Fruit fly (Drosophila melanogaster) whole organism, embryonic: Measurements from ENCODE around the gene CG34331.

Experiments used
- Ada2b ChIP-seq: fragments of 200-800 bp; sonication (Bioruptor generic); IDR thresholded peaks from 2 replicates; pipeline ENCODE4 v1.3.6; 2022; ENCODE audit warnings: missing biosample characterization, missing genetic modification characterization
- Atf3 ChIP-seq: fragments of 200-800 bp; sonication (Bioruptor generic); optimal IDR thresholded peaks from 3 replicates; lab custom pipeline; 2016; ENCODE audit warnings: missing biosample characterization, missing genetic modification characterization
- Atf6 ChIP-seq: fragments of 200-800 bp; sonication (Bioruptor generic); IDR thresholded peaks from 2 replicates; pipeline ENCODE4 v1.3.6; 2022; ENCODE audit warnings: missing biosample characterization, missing genetic modification characterization
- CG11247 ChIP-seq: fragments of 200-800 bp; sonication (Bioruptor generic); IDR thresholded peaks from 2 replicates; pipeline ENCODE4 v1.3.6; 2022; ENCODE audit warnings: missing biosample characterization, missing genetic modification characterization
- CG11504 ChIP-seq: fragments of 200-800 bp; sonication (Bioruptor generic); optimal IDR thresholded peaks from 3 replicates; lab custom pipeline; 2019; ENCODE audit warnings: missing biosample characterization, mild to moderate bottlenecking, missing genetic modification characterization, moderate library complexity
- CG12744 ChIP-seq: fragments of 200-800 bp; sonication (Bioruptor generic); optimal IDR thresholded peaks from 2 replicates; lab custom pipeline; 2016; ENCODE audit warnings: missing biosample characterization, missing genetic modification characterization
- CG14014 ChIP-seq: fragments of 200-800 bp; sonication (Bioruptor generic); IDR thresholded peaks from 2 replicates; pipeline ENCODE4 v1.3.6; 2022; ENCODE audit warnings: missing biosample characterization, missing genetic modification characterization
- CG16863 ChIP-seq: fragments of 200-800 bp; sonication (Bioruptor generic); optimal IDR thresholded peaks from 3 replicates; lab custom pipeline; 2016; ENCODE audit warnings: missing biosample characterization, missing genetic modification characterization
- CG2129 ChIP-seq: fragments of 200-800 bp; sonication (Bioruptor generic); IDR thresholded peaks from 2 replicates; pipeline ENCODE4 v1.3.6; 2022; ENCODE audit warnings: missing biosample characterization, missing genetic modification characterization; ENCODE audit not compliant: partially characterized antibody
- CG3163 ChIP-seq: fragments of 200-800 bp; sonication (Bioruptor generic); optimal IDR thresholded peaks from 3 replicates; lab custom pipeline; 2016; ENCODE audit warnings: missing biosample characterization, missing genetic modification characterization
- CG32772 ChIP-seq: fragments of 200-800 bp; sonication (Bioruptor generic); IDR thresholded peaks from 2 replicates; pipeline ENCODE4 v1.3.6; 2022; ENCODE audit warnings: missing biosample characterization, missing genetic modification characterization
- CG3407 ChIP-seq: fragments of 200-800 bp; sonication (Bioruptor generic); optimal IDR thresholded peaks from 2 replicates; lab custom pipeline; 2018; ENCODE audit warnings: missing biosample characterization, mild to moderate bottlenecking, missing genetic modification characterization
- CG6765 ChIP-seq: fragments of 200-800 bp; sonication (Bioruptor generic); optimal IDR thresholded peaks from 3 replicates; lab custom pipeline; 2017; ENCODE audit warnings: missing biosample characterization, mild to moderate bottlenecking, missing genetic modification characterization
- CG7786 ChIP-seq: fragments of 200-800 bp; sonication (Bioruptor generic); optimal IDR thresholded peaks from 2 replicates; lab custom pipeline; 2016; ENCODE audit warnings: missing biosample characterization, missing genetic modification characterization
- CG7928 ChIP-seq: fragments of 200-800 bp; sonication (Bioruptor generic); optimal IDR thresholded peaks from 2 replicates; lab custom pipeline; 2017; ENCODE audit warnings: missing biosample characterization, mild to moderate bottlenecking, missing genetic modification characterization
- CG8281 ChIP-seq: fragments of 200-800 bp; sonication (Bioruptor generic); optimal IDR thresholded peaks from 2 replicates; lab custom pipeline; 2018; ENCODE audit warnings: missing biosample characterization, mild to moderate bottlenecking, missing genetic modification characterization, moderate library complexity
- CG8388 ChIP-seq: fragments of 200-800 bp; sonication (Bioruptor generic); optimal IDR thresholded peaks from 2 replicates; lab custom pipeline; 2019; ENCODE audit warnings: missing biosample characterization, mild to moderate bottlenecking, missing genetic modification characterization, moderate library complexity
- CG9215 ChIP-seq: fragments of 200-800 bp; sonication (Bioruptor generic); IDR thresholded peaks from 2 replicates; pipeline ENCODE4 v1.3.6; 2022; ENCODE audit warnings: missing biosample characterization, missing genetic modification characterization
- CG9609 ChIP-seq: fragments of 200-800 bp; sonication (Bioruptor generic); optimal IDR thresholded peaks from 3 replicates; lab custom pipeline; 2016; ENCODE audit warnings: missing biosample characterization, missing genetic modification characterization
- Ets97D ChIP-seq: fragments of 200-800 bp; sonication (Bioruptor generic); optimal IDR thresholded peaks from 3 replicates; lab custom pipeline; 2016; ENCODE audit warnings: missing biosample characterization, missing genetic modification characterization
- Fer1 ChIP-seq: fragments of 200-800 bp; sonication (Bioruptor generic); optimal IDR thresholded peaks from 2 replicates; lab custom pipeline; 2017; ENCODE audit warnings: missing biosample characterization, mild to moderate bottlenecking, missing genetic modification characterization
- Fer2 ChIP-seq: fragments of 200-800 bp; sonication (Bioruptor generic); optimal IDR thresholded peaks from 2 replicates; lab custom pipeline; 2018; ENCODE audit warnings: missing biosample characterization, mild to moderate bottlenecking, missing genetic modification characterization, moderate library complexity
- Hmr ChIP-seq: fragments of 200-800 bp; sonication (Bioruptor generic); optimal IDR thresholded peaks from 3 replicates; lab custom pipeline; 2017; ENCODE audit warnings: mild to moderate bottlenecking, missing biosample characterization, missing genetic modification reagents, missing genetic modification characterization
- Hsf ChIP-seq: fragments of 200-800 bp; sonication (Bioruptor generic); optimal IDR thresholded peaks from 3 replicates; lab custom pipeline; 2016; ENCODE audit warnings: missing biosample characterization, missing genetic modification characterization
- Lhr ChIP-seq: fragments of 200-800 bp; sonication (Bioruptor generic); optimal IDR thresholded peaks from 3 replicates; lab custom pipeline; 2017; ENCODE audit warnings: mild to moderate bottlenecking, missing biosample characterization, missing genetic modification reagents, missing genetic modification characterization
- Lim3 ChIP-seq: fragments of 200-800 bp; sonication (Bioruptor generic); IDR thresholded peaks from 2 replicates; pipeline ENCODE4 v1.3.6; 2022; ENCODE audit warnings: missing biosample characterization, missing genetic modification characterization
- Opbp ChIP-seq: fragments of 200-800 bp; sonication (Bioruptor generic); IDR thresholded peaks from 3 replicates; pipeline ENCODE4 v1.3.6; 2022; ENCODE audit warnings: missing biosample characterization, missing genetic modification characterization; ENCODE audit not compliant: partially characterized antibody
- Side ChIP-seq: fragments of 200-800 bp; sonication (Bioruptor generic); optimal IDR thresholded peaks from 2 replicates; lab custom pipeline; 2016; ENCODE audit warnings: missing biosample characterization, missing genetic modification characterization
- Tbp ChIP-seq: fragments of >200 bp; optimal IDR thresholded peaks from 2 replicates; lab custom pipeline; 2018; ENCODE audit warnings: missing biosample characterization, missing genetic modification characterization
- dimm ChIP-seq: fragments of 200-800 bp; sonication (Bioruptor generic); IDR thresholded peaks from 2 replicates; pipeline ENCODE4 v1.3.6; 2022; ENCODE audit warnings: missing biosample characterization, missing genetic modification characterization
- grn ChIP-seq: fragments of 200-800 bp; sonication (Bioruptor generic); optimal IDR thresholded peaks from 3 replicates; lab custom pipeline; 2017; ENCODE audit warnings: missing biosample characterization, missing genetic modification characterization
- gt ChIP-seq: fragments of 200-800 bp; sonication (Bioruptor generic); IDR thresholded peaks from 2 replicates; pipeline ENCODE4 v1.3.6; 2022; ENCODE audit warnings: missing biosample characterization, missing genetic modification characterization
- hbn ChIP-seq: fragments of 200-800 bp; sonication (Bioruptor generic); IDR thresholded peaks from 2 replicates; pipeline ENCODE4 v1.3.6; 2022; ENCODE audit warnings: missing biosample characterization, missing genetic modification characterization; ENCODE audit not compliant: partially characterized antibody
- insv ChIP-seq, 2 experiments: fragments of 200-800 bp; sonication (Bioruptor generic); optimal IDR thresholded peaks; 3 replicates each; lab custom pipeline; 2016 to 2018; ENCODE audit warnings: missing biosample characterization in 2 of 2, missing genetic modification characterization in 2 of 2
- inv ChIP-seq: fragments of 200-800 bp; sonication (Bioruptor generic); IDR thresholded peaks from 2 replicates; pipeline ENCODE4 v1.3.6; 2022; ENCODE audit warnings: missing biosample characterization, missing genetic modification characterization; ENCODE audit not compliant: partially characterized antibody
- klu ChIP-seq: fragments of 200-800 bp; sonication (Bioruptor generic); IDR thresholded peaks from 2 replicates; pipeline ENCODE4 v1.3.6; 2022; ENCODE audit warnings: missing biosample characterization, missing genetic modification characterization
- lbe ChIP-seq: fragments of 200-800 bp; sonication (Bioruptor generic); optimal IDR thresholded peaks from 2 replicates; lab custom pipeline; 2016; ENCODE audit warnings: missing biosample characterization, mild to moderate bottlenecking, missing genetic modification characterization
- lilli ChIP-seq: fragments of 200-800 bp; sonication (Bioruptor generic); optimal IDR thresholded peaks from 3 replicates; lab custom pipeline; 2016; ENCODE audit warnings: missing biosample characterization, missing genetic modification characterization
- nerfin-1 ChIP-seq: fragments of 200-800 bp; sonication (Bioruptor generic); optimal IDR thresholded peaks from 3 replicates; lab custom pipeline; 2019; ENCODE audit warnings: missing biosample characterization, mild to moderate bottlenecking, missing genetic modification characterization, moderate library complexity
- pan ChIP-seq, 4 experiments: fragments of >200 bp in 3 of 4; fragments of 200-800 bp in 1 of 4; sonication (Bioruptor generic) in 1 of 4; optimal IDR thresholded peaks in 3 of 4; IDR thresholded peaks in 1 of 4; 2 replicates each; pipeline versions ENCODE4 v1.3.6 to Lab custom; 2017 to 2022; ENCODE audit warnings: missing biosample characterization in 2 of 4, missing genetic modification characterization in 2 of 4, mixed read lengths in 1 of 4
- pfk ChIP-seq: fragments of 200-800 bp; sonication (Bioruptor generic); optimal IDR thresholded peaks from 2 replicates; lab custom pipeline; 2018; ENCODE audit warnings: missing biosample characterization, mild to moderate bottlenecking, missing genetic modification characterization, moderate library complexity
- prd ChIP-seq, 3 experiments: fragments of >200 bp in 2 of 3; fragments of 200-800 bp in 1 of 3; sonication (Bioruptor generic) in 1 of 3; optimal IDR thresholded peaks in 2 of 3; IDR thresholded peaks in 1 of 3; 2 replicates in 2 of 3; 3 replicates in 1 of 3; pipeline versions ENCODE4 v1.3.6 to Lab custom; 2017 to 2022; ENCODE audit warnings: missing biosample characterization in 1 of 3, missing genetic modification characterization in 1 of 3
- row ChIP-seq: fragments of 200-800 bp; sonication (Bioruptor generic); IDR thresholded peaks from 3 replicates; pipeline ENCODE4 v1.3.6; 2022; ENCODE audit warnings: missing biosample characterization, missing genetic modification characterization
- sens-2 ChIP-seq: fragments of 200-800 bp; sonication (Bioruptor generic); IDR thresholded peaks from 2 replicates; pipeline ENCODE4 v1.3.6; 2022; ENCODE audit warnings: missing biosample characterization, missing genetic modification characterization
- seq ChIP-seq: fragments of 200-800 bp; sonication (Bioruptor generic); IDR thresholded peaks from 2 replicates; pipeline ENCODE4 v1.3.6; 2022; ENCODE audit warnings: missing biosample characterization, missing genetic modification characterization
- sob ChIP-seq: fragments of 200-800 bp; sonication (Bioruptor generic); IDR thresholded peaks from 2 replicates; pipeline ENCODE4 v1.3.6; 2022; ENCODE audit warnings: missing biosample characterization, missing genetic modification characterization
- stc ChIP-seq: fragments of 200-800 bp; sonication (Bioruptor generic); IDR thresholded peaks from 2 replicates; pipeline ENCODE4 v1.3.6; 2022; ENCODE audit warnings: missing biosample characterization, missing genetic modification characterization
- unc-4 ChIP-seq: fragments of 200-800 bp; sonication (Bioruptor generic); IDR thresholded peaks from 2 replicates; pipeline ENCODE4 v1.3.6; 2022; ENCODE audit warnings: missing biosample characterization, missing genetic modification characterization; ENCODE audit not compliant: partially characterized antibody
- vvl ChIP-seq: fragments of 200-800 bp; sonication (Bioruptor generic); IDR thresholded peaks from 2 replicates; pipeline ENCODE4 v1.3.6; 2022; ENCODE audit warnings: missing biosample characterization, missing genetic modification characterization

Gene CG34331

dm6 chrX:20173464-20173995 is 51.3 kb downstream of the CG34331 start, which contains the start of gene AnxB10 (continued):
- TF ChIP-seq dimm (GFP tag; lab: Robert Waterston, UW) (no peak), CG7928 (GFP tag; lab: Kevin White, UChicago) (no peak), lbe (GFP tag; lab: Kevin White, UChicago) (peak; percentile 82), vvl (peak; percentile 58), CG11247 (no peak), Hmr (GFP tag; lab: Kevin White, UChicago) (no peak), Tbp (GFP tag; lab: Kevin White, UChicago) (no peak), Atf3 (GFP tag; lab: Kevin White, UChicago) (peak; percentile 2), klu (GFP tag; lab: Robert Waterston, UW) (no peak), CG2129 (GFP tag; lab: Robert Waterston, UW) (no peak), CG16863 (GFP tag; lab: Kevin White, UChicago) (peak; percentile 52), insv (GFP tag; optimal IDR thresholded peaks at IDR 0.05; lab: Kevin White, UChicago) (no peak), Opbp (GFP tag; lab: Robert Waterston, UW) (no peak), grn (no peak), CG6765 (GFP tag; lab: Kevin White, UChicago) (peak; percentile 33), CG3163 (GFP tag; lab: Kevin White, UChicago) (peak; percentile 3), sens-2 (no peak), CG8388 (GFP tag; lab: Kevin White, UChicago) (peak; percentile 39), pan (optimal IDR thresholded peaks at IDR 0.05; lab: Kevin White, UChicago) (no peak), pan (GFP tag; optimal IDR thresholded peaks at IDR 0.05 in 1 of 2, IDR thresholded peaks at IDR 0.05 in 1 of 2) (peak in 1 of 2 experiments; percentile 66), nerfin-1 (peak; percentile 41), gt (no peak), CG3407 (no peak), Ets97D (GFP tag; lab: Kevin White, UChicago) (peak; percentile 16), CG9215 (peak; percentile 29; the same call in 1 of the 2 replicates), CG8281 (tag; lab: Kevin White, UChicago) (peak; percentile 4), Side (GFP tag; lab: Kevin White, UChicago) (peak; percentile 21), CG14014 (GFP tag; lab: Robert Waterston, UW) (0 out of 2 replicates have a peak, but pooled peaks have one; percentile 25), CG9609 (peak; percentile 0), prd (optimal IDR thresholded peaks at IDR 0.05; lab: Kevin White, UChicago) (no peak), prd (GFP tag; IDR thresholded peaks at IDR 0.05; lab: Robert Waterston, UW) (peak; percentile 44; the same call in 2 of the 3 replicates), pfk (GFP tag; lab: Kevin White, UChicago) (no peak), Hsf (GFP tag; lab: Kevin White, UChicago) (peak; percentile 62), CG11504 (peak; percentile 86), seq (GFP tag; lab: Robert Waterston, UW) (0 out of 2 replicates have a peak, but pooled peaks have one; percentile 48), Ada2b (GFP tag; lab: Robert Waterston, UW) (peak; percentile 63), Lim3 (GFP tag; lab: Robert Waterston, UW) (no peak), inv (GFP tag; lab: Robert Waterston, UW) (no peak), unc-4 (GFP tag; lab: Robert Waterston, UW) (no peak), sob (GFP tag; lab: Robert Waterston, UW) (peak; percentile 56; the same call in 1 of the 2 replicates), stc (GFP tag; lab: Robert Waterston, UW) (0 out of 2 replicates have a peak, but pooled peaks have one; percentile 52), Lhr (GFP tag; lab: Kevin White, UChicago) (no peak), CG7786 (GFP tag; lab: Kevin White, UChicago) (no peak), Atf6 (GFP tag; lab: Robert Waterston, UW) (peak; percentile 36; the same call in 1 of the 2 replicates), CG12744 (no peak), Fer2 (tag; lab: Kevin White, UChicago) (peak; percentile 6), CG32772 (0 out of 2 replicates have a peak, but pooled peaks have one; percentile 25), Fer1 (GFP tag; lab: Kevin White, UChicago) (peak; percentile 76), lilli (peak; percentile 28), hbn (GFP tag; lab: Robert Waterston, UW) (no peak), row (GFP tag; lab: Robert Waterston, UW) (peak; percentile 58)
